Worm (Caenorhabditis elegans): ENCODE results near the gene smvt-1.

The smvt-1 gene

DNA sequence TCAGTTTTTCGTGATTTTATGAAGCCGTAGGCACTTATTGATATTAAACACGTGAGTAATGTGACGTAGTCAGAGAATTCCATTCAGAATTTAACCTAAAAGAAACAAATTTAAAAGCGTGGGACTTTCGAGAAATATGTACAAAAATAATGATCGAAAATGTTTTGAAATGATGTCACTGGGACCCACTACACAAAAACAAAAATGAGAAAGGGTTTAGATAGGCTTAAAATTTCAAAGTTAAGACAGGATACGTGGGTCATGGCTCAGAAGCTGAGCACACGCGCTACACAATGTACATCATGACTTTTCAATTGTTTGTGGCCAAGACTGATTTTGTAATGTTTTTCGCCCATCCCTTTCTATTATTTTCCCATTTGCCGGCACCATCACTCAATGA, at the start of gene smvt-1:
Gene smvt-1, minus strand, starts transcription at position 101 of the 400 bp plus-strand sequence.
- TF ChIP-seq Y79H2A.3 (GFP tag; conservative IDR thresholded peaks at IDR 0.05): no peak
- TF ChIP-seq nhr-120 (GFP tag; IDR thresholded peaks at IDR 0.05): no peak
- TF ChIP-seq nfya-1 (tag; optimal IDR thresholded peaks at IDR 0.05; ENCODE audit: borderline replicate concordance, insufficient read depth): no peak
- no peak for TF ChIP-seq unc-130 (GFP tag; optimal IDR thresholded peaks at IDR 0.05)
- TF ChIP-seq F49E8.2 (tag; optimal IDR thresholded peaks at IDR 0.05; ENCODE audit: insufficient read depth): no peak
- no peak for TF ChIP-seq tbx-9 (tag; optimal IDR thresholded peaks at IDR 0.05; ENCODE audit: borderline replicate concordance)
- no peak for TF ChIP-seq D2030.7 (GFP tag; IDR thresholded peaks at IDR 0.05)
- no peak for TF ChIP-seq F22D6.2 (tag; optimal IDR thresholded peaks at IDR 0.05)
- TF ChIP-seq nhr-90 (tag; optimal IDR thresholded peaks at IDR 0.05): no peak
- TF ChIP-seq attf-3 (GFP tag; conservative IDR thresholded peaks at IDR 0.05): no peak
- no peak for TF ChIP-seq madf-8 (GFP tag; conservative IDR thresholded peaks at IDR 0.05)
- no peak for TF ChIP-seq mxl-1 (tag; optimal IDR thresholded peaks at IDR 0.05)

DNA sequence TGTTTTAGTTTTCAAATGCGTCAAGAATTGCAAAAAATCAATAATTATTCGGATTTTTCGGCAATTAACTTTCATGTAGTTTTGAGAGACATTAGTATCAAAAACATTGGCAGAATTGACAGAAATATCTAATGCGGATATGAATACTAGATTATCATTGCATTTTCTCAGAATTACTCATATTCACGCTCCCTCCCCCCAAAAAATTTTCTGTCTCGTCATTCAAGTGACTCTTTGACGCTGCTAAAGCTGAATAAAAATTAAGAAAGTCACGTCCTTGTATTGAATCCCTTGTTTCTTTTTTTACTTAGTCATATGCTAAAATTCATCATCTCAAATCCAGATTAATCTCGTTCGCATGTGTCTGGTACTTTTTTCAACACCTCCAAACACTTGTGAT, 47.8 kb upstream of the smvt-1 start:
- TF ChIP-seq ztf-25 (GFP tag; IDR thresholded peaks at IDR 0.05): no peak
- no peak for TF ChIP-seq bed-1 (GFP tag; IDR thresholded peaks at IDR 0.05)

DNA sequence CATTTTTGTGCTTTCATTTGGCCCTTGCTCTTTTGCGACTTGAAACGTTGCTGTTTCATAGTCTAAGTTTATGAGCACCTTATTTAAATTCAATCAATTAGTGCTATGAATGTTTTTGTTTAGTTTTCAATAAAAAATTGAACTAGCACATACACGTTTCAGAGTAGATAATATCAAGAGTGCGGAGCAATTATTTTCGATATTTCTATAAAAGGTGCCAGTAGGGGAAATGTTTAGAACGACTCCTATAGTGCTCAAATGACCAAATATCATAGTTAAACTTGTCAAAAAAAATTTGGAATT, 46.9 kb upstream of the smvt-1 start:
- TF ChIP-seq zfh-2 (GFP tag; conservative IDR thresholded peaks at IDR 0.05) (no peak), Y95B8A.8 (GFP tag; IDR thresholded peaks at IDR 0.05) (no peak), ztf-3 (GFP tag; optimal IDR thresholded peaks at IDR 0.05) (no peak), lsl-1 (GFP tag; optimal IDR thresholded peaks at IDR 0.05) (no peak), mxl-1 (tag; optimal IDR thresholded peaks at IDR 0.05) (no peak), pbrm-1 (GFP tag; IDR thresholded peaks at IDR 0.05) (no peak), dpff-1 (tag; optimal IDR thresholded peaks at IDR 0.05) (no peak), ets-4 (GFP tag; optimal IDR thresholded peaks at IDR 0.05) (no peak), him-1 (tag; optimal IDR thresholded peaks at IDR 0.05) (no peak), F39B2.1 (GFP tag; IDR thresholded peaks at IDR 0.05) (no peak), lin-35 (GFP tag; optimal IDR thresholded peaks at IDR 0.05) (no peak), F22D6.2 (tag; optimal IDR thresholded peaks at IDR 0.05) (no peak), xnd-1 (tag; optimal IDR thresholded peaks at IDR 0.05) (no peak), aptf-2 (GFP tag; conservative IDR thresholded peaks at IDR 0.05) (no peak), hlh-26 (GFP tag; conservative IDR thresholded peaks at IDR 0.05) (no peak), egl-18 (GFP tag; IDR thresholded peaks at IDR 0.05) (no peak), lin-26 (GFP tag; IDR thresholded peaks at IDR 0.05) (no peak)

DNA sequence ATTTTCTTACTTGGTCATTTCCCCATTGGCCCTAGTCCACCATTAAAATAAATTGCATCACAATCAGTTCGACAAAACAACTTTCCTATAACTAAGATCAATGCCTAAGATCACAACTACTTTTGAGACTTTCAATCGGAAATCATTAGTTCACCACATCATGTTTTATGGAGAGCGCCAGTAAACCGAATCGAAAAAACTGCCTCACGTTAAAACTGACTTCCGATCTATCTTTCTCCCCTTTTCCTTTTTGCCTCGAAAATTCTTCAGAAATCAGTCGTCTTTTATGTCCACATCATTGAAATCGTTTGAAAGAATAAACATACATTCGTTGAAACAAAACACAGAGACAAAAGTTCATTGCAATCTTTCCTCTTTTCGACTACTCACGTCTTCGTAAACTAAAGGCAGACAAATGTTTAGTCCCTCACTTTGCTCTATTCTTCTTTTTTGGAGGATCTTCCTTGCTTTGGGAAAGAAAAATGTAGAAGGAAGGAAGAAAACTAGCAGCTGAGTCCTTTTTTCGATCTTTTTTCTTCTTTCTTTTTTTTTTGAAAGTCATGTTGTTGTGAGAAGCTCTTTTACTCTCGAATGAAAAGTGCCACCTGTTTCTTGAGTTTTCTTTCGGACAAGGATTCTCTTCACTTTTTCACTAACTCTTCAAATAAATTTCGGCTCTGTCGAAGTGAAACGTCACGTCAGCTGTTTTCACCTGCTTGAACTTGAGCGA, 46.4 kb upstream of the smvt-1 start:
- TF ChIP-seq B0035.1 (tag; optimal IDR thresholded peaks at IDR 0.05) (no peak), lin-40 (tag; optimal IDR thresholded peaks at IDR 0.05) (peak; percentile 4)

DNA sequence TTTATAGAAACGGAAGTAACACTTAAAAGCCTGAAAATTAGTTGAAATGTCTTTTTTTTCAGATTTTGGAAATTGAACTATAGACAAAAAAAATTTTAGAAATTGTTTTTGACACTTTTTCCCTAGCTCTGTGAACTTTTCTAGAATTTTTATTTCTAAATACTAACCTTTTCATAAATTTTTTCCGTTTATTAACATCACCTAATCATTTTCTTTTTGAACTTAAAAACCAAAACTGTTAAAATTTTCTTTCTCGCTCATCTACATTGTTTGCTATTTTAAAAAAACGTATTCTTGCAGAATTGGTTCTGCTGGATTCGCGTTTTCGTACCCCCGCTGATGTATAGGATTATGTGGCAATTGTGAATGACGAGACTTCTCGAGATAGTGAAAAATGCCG, 44.9 kb upstream of the smvt-1 start, which contains the start of the genes nhr-40 and T03G6.7:
Gene nhr-40, plus strand, starts transcription at position 301 of the 400 bp plus-strand sequence.
Gene T03G6.7, plus strand, starts transcription at position 337 of the 400 bp plus-strand sequence.
- TF ChIP-seq dox-1 (GFP tag; IDR thresholded peaks at IDR 0.05) (no peak), akir-1 (GFP tag; optimal IDR thresholded peaks at IDR 0.05) (no peak), aptf-2 (GFP tag; conservative IDR thresholded peaks at IDR 0.05) (no peak), ztf-3 (GFP tag; optimal IDR thresholded peaks at IDR 0.05) (no peak), F23B12.7 (tag; optimal IDR thresholded peaks at IDR 0.05; ENCODE audit: insufficient read depth) (no peak), athp-1 (tag; optimal IDR thresholded peaks at IDR 0.05) (no peak), gei-17 (GFP tag; optimal IDR thresholded peaks at IDR 0.05) (no peak), lin-54 (GFP tag; optimal IDR thresholded peaks at IDR 0.05) (no peak), ztf-26 (tag; optimal IDR thresholded peaks at IDR 0.05) (no peak), mcd-1 (GFP tag; IDR thresholded peaks at IDR 0.05) (no peak), ccch-3 (GFP tag; optimal IDR thresholded peaks at IDR 0.05) (no peak), F55B11.4 (tag; optimal IDR thresholded peaks at IDR 0.05; ENCODE audit: borderline replicate concordance, insufficient read depth) (no peak), snpc-4 (GFP tag; optimal IDR thresholded peaks at IDR 0.05) (no peak), snpc-4 (tag; optimal IDR thresholded peaks at IDR 0.05) (no peak), tbx-9 (tag; optimal IDR thresholded peaks at IDR 0.05; ENCODE audit: borderline replicate concordance) (no peak)

Data from whole organism, young adult.